Fruit fly (Drosophila melanogaster) whole organism, embryonic: ENCODE measurements around the gene dgt6.

ENCODE experiments used
- Atf6 ChIP-seq: fragments of 200-800 bp; sonication (Bioruptor generic); IDR thresholded peaks from 2 replicates; pipeline ENCODE4 v1.3.6; 2022; ENCODE audit warnings: missing biosample characterization, missing genetic modification characterization
- Bdp1 ChIP-seq: fragments of 200-800 bp; sonication (Bioruptor generic); optimal IDR thresholded peaks from 3 replicates; lab custom pipeline; 2016; ENCODE audit warnings: missing biosample characterization, missing genetic modification characterization
- CG10209 ChIP-seq: fragments of 200-800 bp; sonication (Bioruptor generic); optimal IDR thresholded peaks from 3 replicates; lab custom pipeline; 2017; ENCODE audit warnings: missing biosample characterization, mild to moderate bottlenecking, missing genetic modification characterization, missing genetic modification reagents
- CG1024 ChIP-seq: fragments of 200-800 bp; sonication (Bioruptor generic); IDR thresholded peaks from 2 replicates; pipeline ENCODE4 v1.3.6; 2022; ENCODE audit warnings: missing biosample characterization, missing genetic modification characterization
- CG10543 ChIP-seq: fragments of 200-800 bp; sonication (Bioruptor generic); optimal IDR thresholded peaks from 3 replicates; lab custom pipeline; 2017; ENCODE audit warnings: missing biosample characterization, mild to moderate bottlenecking, missing genetic modification characterization, moderate library complexity
- CG12071 ChIP-seq: fragments of 200-800 bp; sonication (Bioruptor generic); optimal IDR thresholded peaks from 3 replicates; lab custom pipeline; 2018; ENCODE audit warnings: missing biosample characterization, mild to moderate bottlenecking, missing genetic modification characterization
- CG1647 ChIP-seq: fragments of 200-800 bp; sonication (Bioruptor generic); optimal IDR thresholded peaks from 3 replicates; lab custom pipeline; 2016; ENCODE audit warnings: missing biosample characterization, missing genetic modification characterization
- CG16779 ChIP-seq: fragments of 200-800 bp; sonication (Bioruptor generic); IDR thresholded peaks from 2 replicates; pipeline ENCODE4 v1.3.6; 2022; ENCODE audit warnings: missing biosample characterization, missing genetic modification characterization
- CG17186 ChIP-seq: fragments of 200-800 bp; sonication (Bioruptor generic); optimal IDR thresholded peaks from 3 replicates; lab custom pipeline; 2017; ENCODE audit warnings: missing biosample characterization, missing genetic modification reagents, missing genetic modification characterization
- CG17568 ChIP-seq: fragments of 200-800 bp; sonication (Bioruptor generic); optimal IDR thresholded peaks from 2 replicates; lab custom pipeline; 2018; ENCODE audit warnings: missing biosample characterization, mild to moderate bottlenecking, missing genetic modification characterization, moderate library complexity
- CG18619 ChIP-seq: fragments of 200-800 bp; sonication (Bioruptor generic); optimal IDR thresholded peaks from 3 replicates; lab custom pipeline; 2017; ENCODE audit warnings: missing biosample characterization, mild to moderate bottlenecking, missing genetic modification characterization
- CG2712 ChIP-seq: fragments of 200-800 bp; optimal IDR thresholded peaks from 3 replicates; lab custom pipeline; 2019; ENCODE audit warnings: missing biosample characterization, mild to moderate bottlenecking, missing genetic modification characterization, moderate library complexity
- CG30403 ChIP-seq: fragments of 200-800 bp; sonication (Bioruptor generic); optimal IDR thresholded peaks from 3 replicates; lab custom pipeline; 2016; ENCODE audit warnings: missing biosample characterization, missing genetic modification characterization
- CG3847 ChIP-seq: fragments of 200-800 bp; sonication (Bioruptor generic); IDR thresholded peaks from 2 replicates; pipeline ENCODE4 v1.3.6; 2022; ENCODE audit warnings: missing biosample characterization, missing genetic modification characterization
- CG6175 ChIP-seq: fragments of 200-800 bp; sonication (Bioruptor generic); IDR thresholded peaks from 3 replicates; pipeline ENCODE4 v1.3.6; 2022; ENCODE audit warnings: missing biosample characterization, missing genetic modification characterization
- CG6854 ChIP-seq: fragments of 200-800 bp; sonication (Bioruptor generic); optimal IDR thresholded peaks from 3 replicates; lab custom pipeline; 2017; ENCODE audit warnings: missing biosample characterization, mild to moderate bottlenecking, missing genetic modification characterization
- CG9437 ChIP-seq: fragments of 200-800 bp; sonication (Bioruptor generic); optimal IDR thresholded peaks from 2 replicates; lab custom pipeline; 2018; ENCODE audit warnings: missing biosample characterization, mild to moderate bottlenecking, missing genetic modification characterization
- Dek ChIP-seq: fragments of 200-800 bp; sonication (Bioruptor generic); optimal IDR thresholded peaks from 3 replicates; lab custom pipeline; 2019; ENCODE audit warnings: missing biosample characterization, mild to moderate bottlenecking, missing genetic modification characterization, moderate library complexity
- Doc2 ChIP-seq: fragments of 200-800 bp; sonication (Bioruptor generic); IDR thresholded peaks from 2 replicates; pipeline ENCODE4 v1.3.6; 2022; ENCODE audit warnings: missing biosample characterization, missing genetic modification characterization
- Hand ChIP-seq: fragments of 200-800 bp; sonication (Bioruptor generic); optimal IDR thresholded peaks from 2 replicates; lab custom pipeline; 2017; ENCODE audit warnings: mild to moderate bottlenecking, missing biosample characterization, missing genetic modification reagents, missing genetic modification characterization
- HmgD ChIP-seq: fragments of 200-800 bp; sonication (Bioruptor generic); optimal IDR thresholded peaks from 3 replicates; lab custom pipeline; 2016; ENCODE audit warnings: missing biosample characterization, missing genetic modification characterization
- Jarid2 ChIP-seq: fragments of 200-800 bp; sonication (Bioruptor generic); optimal IDR thresholded peaks from 3 replicates; lab custom pipeline; 2017; ENCODE audit warnings: mild to moderate bottlenecking, missing biosample characterization, missing genetic modification reagents, missing genetic modification characterization
- MTF-1 ChIP-seq: fragments of 200-800 bp; sonication (Bioruptor generic); optimal IDR thresholded peaks from 2 replicates; lab custom pipeline; 2018; ENCODE audit warnings: missing biosample characterization, mild to moderate bottlenecking, missing genetic modification characterization, borderline replicate concordance
- Nf-YB ChIP-seq: fragments of 200-800 bp; sonication (Bioruptor generic); optimal IDR thresholded peaks from 3 replicates; lab custom pipeline; 2019; ENCODE audit warnings: missing biosample characterization, mild to moderate bottlenecking, missing genetic modification characterization, moderate library complexity
- Sry-δ ChIP-seq: fragments of 200-800 bp; sonication (Bioruptor generic); optimal IDR thresholded peaks from 2 replicates; lab custom pipeline; 2016; ENCODE audit warnings: missing biosample characterization, missing genetic modification characterization
- Ssrp ChIP-seq: fragments of 200-800 bp; sonication (Bioruptor generic); optimal IDR thresholded peaks from 2 replicates; lab custom pipeline; 2018; ENCODE audit warnings: missing biosample characterization, mild to moderate bottlenecking, missing genetic modification characterization, moderate library complexity
- Taf1 ChIP-seq: fragments of 200-800 bp; sonication (Bioruptor generic); IDR thresholded peaks from 2 replicates; pipeline ENCODE4 v1.3.6; 2022; ENCODE audit warnings: missing biosample characterization, missing genetic modification characterization
- ap ChIP-seq: fragments of 200-800 bp; sonication (Bioruptor generic); IDR thresholded peaks from 2 replicates; pipeline ENCODE4 v1.3.6; 2022; ENCODE audit warnings: missing biosample characterization, missing genetic modification characterization
- bcd ChIP-seq: fragments of 200-800 bp; sonication (Bioruptor generic); optimal IDR thresholded peaks from 2 replicates; lab custom pipeline; 2017; ENCODE audit warnings: missing biosample characterization, mild to moderate bottlenecking, missing genetic modification characterization
- bowl ChIP-seq: fragments of 200-800 bp; sonication (Bioruptor generic); IDR thresholded peaks from 2 replicates; pipeline ENCODE4 v1.3.6; 2022; ENCODE audit warnings: missing biosample characterization, missing genetic modification characterization
- cad ChIP-seq: fragments of >200 bp; optimal IDR thresholded peaks from 2 replicates; lab custom pipeline; 2017; ENCODE audit warnings: missing biosample characterization, missing genetic modification characterization
- cg ChIP-seq: fragments of 200-800 bp; sonication (Bioruptor generic); optimal IDR thresholded peaks from 3 replicates; lab custom pipeline; 2019; ENCODE audit warnings: missing biosample characterization, mild to moderate bottlenecking, missing genetic modification characterization, moderate library complexity
- chn ChIP-seq: fragments of 200-800 bp; sonication (Bioruptor generic); optimal IDR thresholded peaks from 2 replicates; lab custom pipeline; 2016; ENCODE audit warnings: missing biosample characterization, missing genetic modification characterization
- ci ChIP-seq: fragments of 200-800 bp; sonication (Bioruptor generic); IDR thresholded peaks from 3 replicates; pipeline ENCODE4 v1.3.6; 2022; ENCODE audit warnings: missing biosample characterization, missing genetic modification characterization
- crc ChIP-seq: fragments of 200-800 bp; sonication (Bioruptor generic); optimal IDR thresholded peaks from 2 replicates; lab custom pipeline; 2016; ENCODE audit warnings: missing biosample characterization, missing genetic modification characterization
- crol ChIP-seq: fragments of 200-800 bp; sonication (Bioruptor generic); IDR thresholded peaks from 2 replicates; pipeline ENCODE4 v1.3.6; 2022; ENCODE audit warnings: missing biosample characterization, missing genetic modification characterization
- ems ChIP-seq: fragments of 200-800 bp; sonication (Bioruptor generic); optimal IDR thresholded peaks from 3 replicates; lab custom pipeline; 2016; ENCODE audit warnings: missing biosample characterization, missing genetic modification characterization
- en ChIP-seq: fragments of 200-800 bp; sonication (Bioruptor generic); optimal IDR thresholded peaks from 2 replicates; lab custom pipeline; 2016; ENCODE audit warnings: missing biosample characterization, missing genetic modification characterization
- grn ChIP-seq: fragments of 200-800 bp; sonication (Bioruptor generic); optimal IDR thresholded peaks from 3 replicates; lab custom pipeline; 2017; ENCODE audit warnings: missing biosample characterization, missing genetic modification characterization
- gro ChIP-seq: fragments of 200-800 bp; sonication (Bioruptor generic); optimal IDR thresholded peaks from 2 replicates; lab custom pipeline; 2016; ENCODE audit warnings: missing biosample characterization, missing genetic modification characterization
- h ChIP-seq: fragments of >200 bp; optimal IDR thresholded peaks from 2 replicates; lab custom pipeline; 2017
- maf-S ChIP-seq: fragments of 200-800 bp; sonication (Bioruptor generic); optimal IDR thresholded peaks from 2 replicates; lab custom pipeline; 2016; ENCODE audit warnings: missing biosample characterization, missing genetic modification characterization
- mld ChIP-seq: fragments of 200-800 bp; sonication (Bioruptor generic); IDR thresholded peaks from 3 replicates; pipeline ENCODE4 v1.3.6; 2022; ENCODE audit warnings: missing biosample characterization, missing genetic modification characterization; ENCODE audit not compliant: partially characterized antibody
- nerfin-2 ChIP-seq: fragments of 200-800 bp; sonication (Bioruptor generic); IDR thresholded peaks from 2 replicates; pipeline ENCODE4 v1.3.6; 2022; ENCODE audit warnings: missing biosample characterization, missing genetic modification characterization; ENCODE audit not compliant: partially characterized antibody
- otp ChIP-seq: fragments of 200-800 bp; sonication (Bioruptor generic); IDR thresholded peaks from 3 replicates; pipeline ENCODE4, ENCODE4 v1.3.6; 2022; ENCODE audit warnings: missing biosample characterization, missing genetic modification characterization
- phol ChIP-seq: fragments of 200-800 bp; sonication (Bioruptor generic); optimal IDR thresholded peaks from 3 replicates; lab custom pipeline; 2018; ENCODE audit warnings: missing biosample characterization, mild to moderate bottlenecking, missing genetic modification characterization, moderate library complexity
- ro ChIP-seq: fragments of 200-800 bp; sonication (Bioruptor generic); IDR thresholded peaks from 2 replicates; pipeline ENCODE4 v1.3.6; 2022; ENCODE audit warnings: missing biosample characterization, missing genetic modification characterization
- scrt ChIP-seq: fragments of 200-800 bp; sonication (Bioruptor generic); optimal IDR thresholded peaks from 2 replicates; lab custom pipeline; 2018; ENCODE audit warnings: missing biosample characterization, mild to moderate bottlenecking, missing genetic modification characterization, moderate library complexity
- seq ChIP-seq: fragments of 200-800 bp; sonication (Bioruptor generic); IDR thresholded peaks from 2 replicates; pipeline ENCODE4 v1.3.6; 2022; ENCODE audit warnings: missing biosample characterization, missing genetic modification characterization
- sna ChIP-seq: fragments of 200-800 bp; sonication (Bioruptor generic); IDR thresholded peaks from 2 replicates; pipeline ENCODE4 v1.3.6; 2022; ENCODE audit warnings: missing biosample characterization, missing genetic modification characterization; ENCODE audit not compliant: partially characterized antibody
- sug ChIP-seq: fragments of 200-800 bp; optimal IDR thresholded peaks from 2 replicates; lab custom pipeline; 2019; ENCODE audit warnings: missing biosample characterization, mild to moderate bottlenecking, missing genetic modification characterization, moderate library complexity

dgt6 gene

DNA sequence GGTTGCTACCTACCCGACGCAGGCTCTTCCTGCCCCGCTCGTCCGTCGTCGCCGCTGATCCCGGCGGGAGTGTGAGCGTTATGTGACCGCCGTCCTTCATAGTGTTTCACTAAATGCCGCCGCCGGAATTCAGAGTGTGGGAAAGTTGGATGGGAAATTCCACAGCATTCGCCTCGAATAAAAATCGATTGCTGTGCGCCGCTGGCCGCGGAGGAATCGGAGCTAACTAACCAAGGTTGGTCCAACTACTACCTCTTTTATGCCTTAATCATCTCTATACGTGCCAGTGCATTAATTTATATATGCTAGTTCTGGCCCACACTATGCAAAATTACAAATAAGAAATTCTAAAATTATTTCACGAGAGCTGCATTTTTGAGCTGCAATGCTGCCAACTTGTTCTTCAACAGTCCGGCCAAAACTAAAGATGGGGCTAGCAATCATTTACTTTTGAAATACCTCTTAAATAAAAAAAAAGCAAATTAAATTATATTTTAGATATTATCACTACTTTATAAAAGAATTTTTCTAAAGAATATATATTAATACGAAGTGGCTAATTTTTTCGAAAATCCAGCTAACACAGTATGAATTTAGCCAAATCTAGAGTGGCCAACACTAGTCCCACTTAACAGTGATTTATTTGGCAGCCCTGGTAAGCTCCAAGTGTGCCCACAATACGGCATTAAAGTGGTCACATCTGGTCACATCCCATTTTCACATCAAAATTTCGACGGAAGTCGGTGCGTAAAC, 18.2 kb downstream of the dgt6 start, which contains the start of the genes alpha-Man-Ib and Pdhb (continued):
- TF ChIP-seq HmgD (GFP tag; lab: Kevin White, UChicago) (peak; percentile 49), en (GFP tag; lab: Kevin White, UChicago) (no peak), CG3847 (peak; percentile 93), bowl (GFP tag; lab: Robert Waterston, UW) (no peak), sna (GFP tag; lab: Robert Waterston, UW) (no peak), CG6854 (GFP tag; lab: Kevin White, UChicago) (no peak), CG6175 (GFP tag; lab: Robert Waterston, UW) (peak; percentile 67; the same call in 1 of the 3 replicates), maf-S (GFP tag; lab: Kevin White, UChicago) (peak; percentile 20), CG10209 (peak; percentile 80), CG2712 (peak; percentile 90), cg (GFP tag; lab: Kevin White, UChicago) (no peak), CG17186 (peak; percentile 44), bcd (GFP tag; lab: Kevin White, UChicago) (no peak), CG16779 (peak; percentile 64; the same call in 1 of the 2 replicates), ap (GFP tag; lab: Robert Waterston, UW) (0 out of 2 replicates have a peak, but pooled peaks have one; percentile 32), Dek (tag; lab: Kevin White, UChicago) (peak; percentile 88), crol (GFP tag; lab: Robert Waterston, UW) (no peak), crc (GFP tag; lab: Kevin White, UChicago) (no peak), Taf1 (GFP tag; lab: Robert Waterston, UW) (peak; percentile 58), Sry-δ (GFP tag; lab: Kevin White, UChicago) (peak; percentile 64), CG30403 (GFP tag; lab: Kevin White, UChicago) (peak; percentile 89), phol (tag; lab: Kevin White, UChicago) (peak; percentile 93), nerfin-2 (GFP tag; lab: Robert Waterston, UW) (no peak), CG1024 (GFP tag; lab: Robert Waterston, UW) (peak; percentile 48; the same call in 1 of the 2 replicates), chn (GFP tag; lab: Kevin White, UChicago) (peak; percentile 66), cad (GFP tag; lab: Kevin White, UChicago) (no peak), Bdp1 (GFP tag; lab: Kevin White, UChicago) (no peak), CG12071 (GFP tag; lab: Kevin White, UChicago) (no peak), CG9437 (GFP tag; lab: Kevin White, UChicago) (peak; percentile 80), ro (GFP tag; lab: Robert Waterston, UW) (peak; percentile 50; the same call in 1 of the 2 replicates), Ssrp (tag; lab: Kevin White, UChicago) (peak; percentile 81), Nf-YB (GFP tag; lab: Kevin White, UChicago) (peak; percentile 52), MTF-1 (GFP tag; lab: Kevin White, UChicago) (peak; percentile 48), Hand (GFP tag; lab: Kevin White, UChicago) (no peak), ems (peak; percentile 42), CG18619 (GFP tag; lab: Kevin White, UChicago) (peak; percentile 71), gro (GFP tag; lab: Kevin White, UChicago) (no peak)

DNA sequence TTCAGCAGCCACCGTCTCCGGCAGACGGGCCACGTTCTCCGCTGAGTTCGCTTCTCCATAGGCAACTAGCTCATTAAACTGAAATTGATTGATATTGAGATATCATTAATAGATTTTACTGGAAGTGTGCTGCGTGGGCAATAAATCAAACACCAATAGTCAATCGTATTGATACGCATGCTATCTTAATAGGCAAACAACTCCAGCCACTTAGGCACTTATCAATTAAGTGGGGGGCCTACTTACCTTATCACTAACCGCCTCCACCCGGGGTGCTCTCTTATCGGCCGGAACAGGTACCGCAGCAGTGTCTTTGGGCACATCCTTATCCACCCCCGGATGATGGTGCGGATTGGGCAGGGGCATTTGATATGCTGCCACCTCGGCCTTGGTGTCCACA, 19.0 kb downstream of the dgt6 start:
- TF ChIP-seq scrt (GFP tag; lab: Kevin White, UChicago) (no peak), sug (tag; lab: Kevin White, UChicago) (peak; percentile 99), Atf6 (GFP tag; lab: Robert Waterston, UW) (no peak), otp (0 out of 3 replicates have a peak, but pooled peaks have one; percentile 22), Doc2 (GFP tag; lab: Robert Waterston, UW) (no peak), Jarid2 (GFP tag; lab: Kevin White, UChicago) (peak; percentile 29), ci (GFP tag; lab: Robert Waterston, UW) (0 out of 3 replicates have a peak, but pooled peaks have one; percentile 19), grn (GFP tag; lab: Kevin White, UChicago) (peak; percentile 97), mld (GFP tag; lab: Robert Waterston, UW) (no peak), CG1647 (GFP tag; lab: Kevin White, UChicago) (no peak), CG17568 (GFP tag; lab: Kevin White, UChicago) (no peak), CG10543 (GFP tag; lab: Kevin White, UChicago) (peak; percentile 38), seq (GFP tag; lab: Robert Waterston, UW) (no peak), h (no peak)
